Fruit fly (Drosophila melanogaster): Measurements from ENCODE around the gene Sdic2.

Sdic2 gene

dm6 chrX:20139493-20139892, 46.8 kb downstream of the Sdic2 start, which contains the start of gene CG42583:
CG42583 (plus strand) TSS chrX:20139793.
- no peak for TF ChIP-seq Hr38 (GFP tag; optimal IDR thresholded peaks at IDR 0.05)
- TF ChIP-seq CG8119 (GFP tag; IDR thresholded peaks at IDR 0.05), result no peak
- no peak for TF ChIP-seq CG3032 (tag; optimal IDR thresholded peaks at IDR 0.05)
- TF ChIP-seq achi (GFP tag; optimal IDR thresholded peaks at IDR 0.05), result no peak

dm6 chrX:20133432-20133831, 52.9 kb downstream of the Sdic2 start, which contains the start of gene CG15322:
CG15322 (plus strand) TSS chrX:20133579.
- TF ChIP-seq CG4318 (GFP tag; optimal IDR thresholded peaks at IDR 0.05) (no peak), Hr39 (GFP tag; optimal IDR thresholded peaks at IDR 0.05) (no peak), CG8632 (GFP tag; optimal IDR thresholded peaks at IDR 0.05) (no peak), ss (GFP tag; optimal IDR thresholded peaks at IDR 0.05) (peak in 1 of 2 experiments; percentile 23), fd59A (GFP tag; optimal IDR thresholded peaks at IDR 0.05) (no peak), CG3919 (GFP tag; optimal IDR thresholded peaks at IDR 0.05) (peak; percentile 0), Ets96B (tag; optimal IDR thresholded peaks at IDR 0.05) (no peak), Hr4 (GFP tag; optimal IDR thresholded peaks at IDR 0.05) (no peak), CG6792 (GFP tag; optimal IDR thresholded peaks at IDR 0.05) (no peak), Ets21C (GFP tag; optimal IDR thresholded peaks at IDR 0.05) (no peak), salr (GFP tag; optimal IDR thresholded peaks at IDR 0.05) (no peak), svp (GFP tag) (no peak), CG10669 (GFP tag; optimal IDR thresholded peaks at IDR 0.05) (no peak), Gug (GFP tag; IDR thresholded peaks at IDR 0.05) (no peak), CG8119 (GFP tag; IDR thresholded peaks at IDR 0.05) (0 out of 3 replicates have a peak, but pooled peaks have one; percentile 18), pdm3 (GFP tag; optimal IDR thresholded peaks at IDR 0.05) (no peak)
